Worm (Caenorhabditis elegans) whole organism, L2 larva: Measurements from ENCODE around the gene Y57G11B.2.
A peak's percentile ranks its signal among the peaks of the same experiment; 100 is the strongest.

Experiments
- C34F6.9 ChIP-seq: fragments of 150-350 bp; optimal IDR thresholded peaks from 2 replicates; lab custom pipeline; 2014; ENCODE audit warnings: missing biosample characterization, missing genetic modification characterization
- F13H6.1 ChIP-seq: sonication (generic microtip); optimal IDR thresholded peaks from 2 replicates; lab custom pipeline; 2016; ENCODE audit warnings: missing genetic modification characterization, missing compliant biosample characterization
- R02D3.7 ChIP-seq: fragments of 150-350 bp; optimal IDR thresholded peaks from 2 replicates; lab custom pipeline; 2014; ENCODE audit warnings: missing biosample characterization, missing genetic modification characterization
- Y55F3AM.14 ChIP-seq: fragments of 200-800 bp; sonication (Bioruptor generic); optimal IDR thresholded peaks from 2 replicates; lab custom pipeline; 2018; ENCODE audit warnings: mild to moderate bottlenecking, missing genetic modification characterization, missing compliant biosample characterization
- ZK546.5 ChIP-seq: sonication (generic microtip); optimal IDR thresholded peaks from 2 replicates; lab custom pipeline; 2017; ENCODE audit warnings: missing biosample characterization, missing genetic modification characterization
- alr-1 ChIP-seq: fragments of 150-350 bp; optimal IDR thresholded peaks from 2 replicates; lab custom pipeline; 2014; ENCODE audit warnings: missing biosample characterization, missing genetic modification characterization
- aly-2 ChIP-seq: fragments of 150-350 bp; optimal IDR thresholded peaks from 2 replicates; lab custom pipeline; 2014; ENCODE audit warnings: missing biosample characterization, missing genetic modification characterization
- ama-1 ChIP-seq: fragments of 150-350 bp; optimal IDR thresholded peaks from 2 replicates; lab custom pipeline; 2018; ENCODE audit warnings: inconsistent platforms
- blmp-1 ChIP-seq: sonication (generic microtip); optimal IDR thresholded peaks from 2 replicates; lab custom pipeline; 2017; ENCODE audit warnings: missing genetic modification characterization, mild to moderate bottlenecking, missing compliant biosample characterization, antibody characterized with exemption, moderate library complexity; ENCODE audit not compliant: insufficient read depth
- ceh-16 ChIP-seq: fragments of 150-350 bp; optimal IDR thresholded peaks from 2 replicates; lab custom pipeline; 2014; ENCODE audit warnings: missing biosample characterization, missing genetic modification characterization
- crh-2 ChIP-seq: sonication (generic microtip); optimal IDR thresholded peaks from 2 replicates; lab custom pipeline; 2017; ENCODE audit warnings: missing biosample characterization, missing genetic modification characterization
- dmd-4 ChIP-seq: sonication (generic microtip); optimal IDR thresholded peaks from 2 replicates; lab custom pipeline; 2017; ENCODE audit warnings: missing biosample characterization, missing genetic modification characterization
- egl-27 ChIP-seq: sonication (generic microtip); optimal IDR thresholded peaks from 3 replicates; lab custom pipeline; 2017; ENCODE audit warnings: missing biosample characterization, missing genetic modification reagents, missing genetic modification characterization
- elt-1 ChIP-seq: fragments of 150-350 bp; optimal IDR thresholded peaks from 2 replicates; lab custom pipeline; 2014; ENCODE audit warnings: missing biosample characterization, missing genetic modification characterization
- elt-3 ChIP-seq: sonication (generic microtip); optimal IDR thresholded peaks from 2 replicates; lab custom pipeline; 2017; ENCODE audit warnings: missing biosample characterization, missing genetic modification characterization
- fos-1 ChIP-seq: fragments of 150-350 bp; optimal IDR thresholded peaks from 2 replicates; lab custom pipeline; 2014; ENCODE audit warnings: missing biosample characterization, missing genetic modification characterization
- gmeb-1 ChIP-seq: fragments of 150-350 bp; optimal IDR thresholded peaks from 2 replicates; lab custom pipeline; 2014; ENCODE audit warnings: missing biosample characterization, missing genetic modification characterization
- lin-11 ChIP-seq: fragments of 150-350 bp; sonication (generic microtip); optimal IDR thresholded peaks from 2 replicates; lab custom pipeline; 2014; ENCODE audit warnings: missing biosample characterization, missing genetic modification characterization, inconsistent platforms, mixed read lengths
- lin-13 ChIP-seq: fragments of 150-350 bp; optimal IDR thresholded peaks from 2 replicates; lab custom pipeline; 2014; ENCODE audit warnings: missing biosample characterization, missing genetic modification reagents, missing genetic modification characterization
- lin-39 ChIP-seq: fragments of 150-350 bp; optimal IDR thresholded peaks from 2 replicates; lab custom pipeline; 2014; ENCODE audit warnings: missing biosample characterization, missing genetic modification reagents, missing genetic modification characterization
- lsy-2 ChIP-seq, 2 experiments: fragments of 150-350 bp in 1 of 2; sonication (generic microtip) in 1 of 2; optimal IDR thresholded peaks; 2 replicates each; lab custom pipeline; 2014 to 2017; ENCODE audit warnings: missing biosample characterization in 2 of 2, missing genetic modification characterization in 2 of 2
- mab-5 ChIP-seq: fragments of 150-350 bp; optimal IDR thresholded peaks from 2 replicates; lab custom pipeline; 2014; ENCODE audit warnings: missing biosample characterization, missing genetic modification characterization
- mbf-1 ChIP-seq: sonication (generic microtip); optimal IDR thresholded peaks from 2 replicates; lab custom pipeline; 2017; ENCODE audit warnings: missing biosample characterization, missing genetic modification characterization
- mdl-1 ChIP-seq, 2 experiments: fragments of 150-350 bp in 1 of 2; sonication (generic microtip) in 1 of 2; optimal IDR thresholded peaks; 2 replicates each; lab custom pipeline; 2017; ENCODE audit warnings: missing biosample characterization in 2 of 2, missing genetic modification characterization in 2 of 2
- nhr-10 ChIP-seq: sonication (generic microtip); optimal IDR thresholded peaks from 2 replicates; lab custom pipeline; 2017; ENCODE audit warnings: missing biosample characterization, missing genetic modification characterization
- nhr-11 ChIP-seq: fragments of 150-350 bp; optimal IDR thresholded peaks from 2 replicates; lab custom pipeline; 2014; ENCODE audit warnings: missing biosample characterization, missing genetic modification characterization
- nhr-12 ChIP-seq: fragments of 150-350 bp; optimal IDR thresholded peaks from 2 replicates; lab custom pipeline; 2014; ENCODE audit warnings: missing biosample characterization, missing genetic modification characterization
- nhr-129 ChIP-seq: fragments of 150-350 bp; optimal IDR thresholded peaks from 2 replicates; lab custom pipeline; 2014; ENCODE audit warnings: missing biosample characterization, missing genetic modification characterization
- nhr-21 ChIP-seq: fragments of 150-350 bp; optimal IDR thresholded peaks from 2 replicates; lab custom pipeline; 2014; ENCODE audit warnings: missing biosample characterization, missing genetic modification characterization
- nhr-23 ChIP-seq: fragments of 150-350 bp; optimal IDR thresholded peaks from 2 replicates; lab custom pipeline; 2014; ENCODE audit warnings: missing biosample characterization, missing genetic modification reagents, missing genetic modification characterization
- nhr-237 ChIP-seq: fragments of 150-350 bp; optimal IDR thresholded peaks from 2 replicates; lab custom pipeline; 2014; ENCODE audit warnings: missing biosample characterization, missing genetic modification characterization
- nhr-25 ChIP-seq: fragments of 150-350 bp; sonication (generic microtip); optimal IDR thresholded peaks from 3 replicates; lab custom pipeline; 2014; ENCODE audit warnings: missing biosample characterization, missing genetic modification characterization
- nhr-6 ChIP-seq: fragments of 150-350 bp; optimal IDR thresholded peaks from 2 replicates; lab custom pipeline; 2014; ENCODE audit warnings: missing biosample characterization, missing genetic modification characterization
- nhr-77 ChIP-seq: fragments of 150-350 bp; optimal IDR thresholded peaks from 2 replicates; lab custom pipeline; 2014; ENCODE audit warnings: missing biosample characterization, missing genetic modification characterization
- peb-1 ChIP-seq: fragments of 150-350 bp; optimal IDR thresholded peaks from 2 replicates; lab custom pipeline; 2014; ENCODE audit warnings: missing biosample characterization, missing genetic modification characterization
- sem-4 ChIP-seq: fragments of 150-350 bp; optimal IDR thresholded peaks from 2 replicates; lab custom pipeline; 2014; ENCODE audit warnings: missing biosample characterization, missing genetic modification reagents, missing genetic modification characterization
- skn-1 ChIP-seq: sonication (generic microtip); optimal IDR thresholded peaks from 2 replicates; lab custom pipeline; 2017; ENCODE audit warnings: missing biosample characterization, missing genetic modification characterization
- sma-3 ChIP-seq: sonication (generic microtip); optimal IDR thresholded peaks from 2 replicates; lab custom pipeline; 2016; ENCODE audit warnings: missing genetic modification reagents, missing genetic modification characterization, missing compliant biosample characterization
- sma-9 ChIP-seq, 2 experiments: fragments of 150-350 bp in 1 of 2; sonication (generic microtip) in 1 of 2; optimal IDR thresholded peaks; 2 replicates each; lab custom pipeline; 2014 to 2016; ENCODE audit warnings: missing genetic modification characterization in 2 of 2, mild to moderate bottlenecking in 1 of 2, missing biosample characterization in 1 of 2, missing compliant biosample characterization in 1 of 2, missing genetic modification reagents in 1 of 2, moderate library complexity in 1 of 2
- snpc-4 ChIP-seq: fragments of 150-350 bp; optimal IDR thresholded peaks from 2 replicates; lab custom pipeline; 2014; ENCODE audit warnings: missing biosample characterization, missing genetic modification characterization
- unc-39 ChIP-seq: fragments of 150-350 bp; optimal IDR thresholded peaks from 2 replicates; lab custom pipeline; 2014; ENCODE audit warnings: missing biosample characterization, missing genetic modification characterization
- unc-55 ChIP-seq: fragments of 150-350 bp; sonication (generic microtip); optimal IDR thresholded peaks from 3 replicates; lab custom pipeline; 2014; ENCODE audit warnings: missing biosample characterization, missing genetic modification reagents, missing genetic modification characterization
- unc-62 ChIP-seq: fragments of 150-350 bp; optimal IDR thresholded peaks from 2 replicates; lab custom pipeline; 2014; ENCODE audit warnings: missing biosample characterization, missing genetic modification reagents, missing genetic modification characterization
- zag-1 ChIP-seq: fragments of 150-350 bp; optimal IDR thresholded peaks from 2 replicates; lab custom pipeline; 2014; ENCODE audit warnings: missing biosample characterization, missing genetic modification characterization
- ztf-1 ChIP-seq: fragments of 200-800 bp; sonication (Bioruptor generic); conservative IDR thresholded peaks from 2 replicates; pipeline ENCODE4 v1.3.6; 2022; ENCODE audit warnings: missing genetic modification characterization, missing compliant biosample characterization
- ztf-11 ChIP-seq: sonication (generic microtip); optimal IDR thresholded peaks from 2 replicates; lab custom pipeline; 2017; ENCODE audit warnings: missing biosample characterization, missing genetic modification characterization
- ztf-4 ChIP-seq: fragments of 150-350 bp; optimal IDR thresholded peaks from 2 replicates; lab custom pipeline; 2014; ENCODE audit warnings: missing biosample characterization, missing genetic modification characterization

Y57G11B.2 gene

ce11 chrIV:14611892-14612497 is 46.8 kb downstream of the Y57G11B.2 start:
- TF ChIP-seq nhr-12 (tag; lab: Kevin White, UChicago) (no peak), nhr-129 (tag; lab: Kevin White, UChicago) (peak; percentile 82), sma-9 (GFP tag; optimal IDR thresholded peaks at IDR 0.05; lab: Kevin White, UChicago) (peak; percentile 71), sma-9 (tag; optimal IDR thresholded peaks at IDR 0.05; lab: Kevin White, UChicago) (no peak), elt-3 (tag; lab: Kevin White, UChicago) (no peak), gmeb-1 (tag; lab: Kevin White, UChicago) (peak; percentile 21), nhr-25 (tag; lab: Kevin White, UChicago) (peak; percentile 61), snpc-4 (peak; percentile 94), ceh-16 (tag; lab: Kevin White, UChicago) (peak; percentile 35), nhr-237 (tag; lab: Kevin White, UChicago) (no peak), nhr-6 (no peak), mbf-1 (tag; lab: Kevin White, UChicago) (no peak), unc-55 (GFP tag; lab: Kevin White, UChicago) (no peak), blmp-1 (tag; lab: Kevin White, UChicago) (peak; percentile 11), peb-1 (tag; lab: Kevin White, UChicago) (no peak), ZK546.5 (tag; lab: Kevin White, UChicago) (no peak)

- TF ChIP-seq crh-2 (tag; lab: Kevin White, UChicago) (peak; percentile 70), C34F6.9 (tag; lab: Kevin White, UChicago) (peak; percentile 32), skn-1 (tag; lab: Kevin White, UChicago) (no peak), fos-1 (tag; lab: Kevin White, UChicago) (peak; percentile 58), elt-3 (tag; lab: Kevin White, UChicago) (no peak), gmeb-1 (tag; lab: Kevin White, UChicago) (no peak), unc-62 (GFP tag; lab: Kevin White, UChicago) (no peak), snpc-4 (no peak), nhr-6 (peak; percentile 74), R02D3.7 (tag; lab: Kevin White, UChicago) (no peak), aly-2 (tag; lab: Kevin White, UChicago) (no peak), ztf-11 (tag; lab: Kevin White, UChicago) (no peak), nhr-77 (no peak), mdl-1 (tag; optimal IDR thresholded peaks at IDR 0.05; lab: Kevin White, UChicago) (peak; percentile 48 to 53), blmp-1 (tag; lab: Kevin White, UChicago) (peak; percentile 72), nhr-10 (tag; lab: Kevin White, UChicago) (no peak), lin-11 (tag; lab: Kevin White, UChicago) (no peak), lin-39 (tag; lab: Kevin White, UChicago) (no peak), unc-39 (no peak), ceh-16 (tag; lab: Kevin White, UChicago) (no peak), alr-1 (tag; lab: Kevin White, UChicago) (no peak), nhr-21 (tag; lab: Kevin White, UChicago) (peak; percentile 69), nhr-23 (no peak), ZK546.5 (tag; lab: Kevin White, UChicago) (no peak), egl-27 (tag; lab: Kevin White, UChicago) (peak; percentile 14), sma-3 (peak; percentile 49), lin-13 (GFP tag; lab: Kevin White, UChicago) (no peak), zag-1 (no peak), lsy-2 (tag; optimal IDR thresholded peaks at IDR 0.05; lab: Kevin White, UChicago) (peak in 1 of 2 experiments; percentile 68), nhr-129 (tag; lab: Kevin White, UChicago) (peak; percentile 85), elt-1 (tag; lab: Kevin White, UChicago) (no peak), sma-9 (GFP tag; optimal IDR thresholded peaks at IDR 0.05; lab: Kevin White, UChicago) (peak; percentile 96), sma-9 (tag; optimal IDR thresholded peaks at IDR 0.05; lab: Kevin White, UChicago) (no peak), nhr-25 (tag; lab: Kevin White, UChicago) (peak; percentile 88), sem-4 (tag; lab: Kevin White, UChicago) (no peak), ztf-1 (GFP tag; lab: Robert Waterston, UW) (no peak), nhr-237 (tag; lab: Kevin White, UChicago) (no peak), ztf-4 (tag; lab: Kevin White, UChicago) (no peak), F13H6.1 (peak; percentile 68), Y55F3AM.14 (GFP tag; lab: Kevin White, UChicago) (no peak), mbf-1 (tag; lab: Kevin White, UChicago) (no peak), dmd-4 (no peak), peb-1 (tag; lab: Kevin White, UChicago) (no peak), nhr-12 (tag; lab: Kevin White, UChicago) (no peak), nhr-11 (tag; lab: Kevin White, UChicago) (no peak), unc-55 (GFP tag; lab: Kevin White, UChicago) (peak; percentile 45), mab-5 (peak; percentile 40), ama-1 (no peak)
Measured at ce11 chrIV:14612547-14613329, 47.6 kb downstream of the Y57G11B.2 start.
